Fruit fly (Drosophila melanogaster) whole organism, larva: Measurements from ENCODE around the gene spirit.

ENCODE experiments used
- noc ChIP-seq: fragments of 200-800 bp; sonication (Bioruptor generic); optimal IDR thresholded peaks from 3 replicates; lab custom pipeline; 2019; ENCODE audit warnings: missing biosample characterization, mild to moderate bottlenecking, missing genetic modification characterization, moderate library complexity

The spirit gene

DNA sequence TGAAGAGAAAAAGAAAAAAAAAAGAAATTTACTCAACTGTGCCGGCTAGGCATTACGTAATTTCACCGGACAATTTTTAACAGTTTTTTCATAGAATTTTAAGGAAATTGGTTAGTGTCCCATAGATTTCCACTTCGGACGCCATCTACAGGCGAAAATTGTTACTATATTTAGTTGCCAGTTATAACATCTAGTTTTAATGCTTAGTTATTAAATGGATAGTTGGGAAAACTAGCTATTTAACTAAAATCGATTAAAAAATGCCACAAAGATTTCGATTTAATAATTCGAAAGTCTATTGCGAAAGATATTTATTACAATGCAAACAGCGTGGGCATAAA is 39.1 kb downstream of the spirit start:
- TF ChIP-seq noc (tag; lab: Kevin White, UChicago) = no peak

DNA sequence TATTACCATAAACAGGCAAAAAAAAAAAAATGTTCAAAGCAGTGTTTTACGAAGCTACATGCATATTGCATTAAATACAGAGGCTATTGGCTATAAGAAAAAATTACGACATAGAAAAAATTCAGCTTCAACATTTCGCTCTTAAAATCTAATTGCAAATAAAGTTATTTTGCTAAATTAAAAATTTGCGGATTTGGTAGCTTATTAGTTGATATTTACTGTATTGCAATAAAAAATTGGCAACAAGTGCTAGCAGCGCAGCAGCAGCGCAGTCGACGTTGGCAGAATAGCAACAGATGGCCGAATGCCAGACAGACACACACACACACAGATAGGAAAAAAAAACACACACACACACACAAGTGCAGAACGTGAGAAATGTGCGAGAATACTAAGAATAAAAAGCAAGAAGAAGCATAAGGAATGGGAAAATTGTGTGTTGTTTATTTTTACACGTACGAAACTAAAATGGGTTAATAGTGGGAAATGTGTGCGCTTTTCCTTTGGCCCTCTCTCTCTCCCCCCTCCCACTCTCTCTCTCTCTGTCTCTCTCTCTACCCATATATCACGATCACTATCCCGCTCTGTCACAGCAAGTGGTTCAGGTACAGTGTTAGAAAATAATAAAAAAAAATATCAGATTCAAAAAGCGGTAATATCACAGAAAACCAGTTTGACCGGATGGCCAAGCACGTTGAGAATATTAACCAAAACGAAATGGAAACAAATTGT is 39.6 kb downstream of the spirit start:
- TF ChIP-seq noc (tag; lab: Kevin White, UChicago) = peak; percentile 68

DNA sequence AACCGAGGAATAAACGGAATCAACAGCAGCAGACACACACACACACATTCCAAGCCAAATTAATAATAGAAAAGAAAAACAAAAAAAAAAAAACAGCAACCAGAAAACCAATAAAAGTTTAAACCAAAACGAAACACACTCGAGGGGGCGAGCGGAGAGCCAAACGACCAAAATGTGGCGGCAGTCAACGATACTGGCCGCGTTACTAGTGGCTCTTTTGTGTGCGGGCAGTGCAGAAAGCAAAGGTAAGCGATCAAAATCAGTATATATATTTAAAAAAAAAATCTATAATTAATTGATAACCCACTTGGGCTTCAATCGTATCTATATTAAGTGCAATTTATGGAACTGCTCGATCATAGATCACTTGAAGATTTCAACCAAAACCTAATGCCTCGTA is 41.6 kb downstream of the spirit start:
- no peak for TF ChIP-seq noc (tag; lab: Kevin White, UChicago)

DNA sequence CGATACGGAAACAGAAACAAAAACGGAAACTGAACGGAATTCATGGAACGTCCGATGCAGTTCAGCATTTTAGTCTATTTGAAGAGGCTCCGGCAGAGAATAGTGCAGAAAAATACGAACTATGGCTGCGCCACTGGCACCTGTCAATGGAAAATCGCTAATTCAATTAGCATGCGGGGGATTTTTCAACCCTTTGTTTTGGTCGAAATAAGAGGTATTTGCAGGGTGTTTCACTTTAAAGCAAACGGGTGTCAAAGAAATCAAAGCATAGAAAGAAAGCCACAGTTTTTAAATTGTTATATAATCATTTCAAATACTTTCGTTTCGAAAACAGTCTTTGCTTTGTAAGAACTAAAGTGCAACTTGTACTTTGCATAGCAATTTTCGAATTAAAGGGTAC is 43.8 kb downstream of the spirit start, which contains the start of gene PIP82:
Gene PIP82, minus strand, starts transcription at position 101 of the 400 bp plus-strand sequence.
- no peak for TF ChIP-seq noc (tag; lab: Kevin White, UChicago)

DNA sequence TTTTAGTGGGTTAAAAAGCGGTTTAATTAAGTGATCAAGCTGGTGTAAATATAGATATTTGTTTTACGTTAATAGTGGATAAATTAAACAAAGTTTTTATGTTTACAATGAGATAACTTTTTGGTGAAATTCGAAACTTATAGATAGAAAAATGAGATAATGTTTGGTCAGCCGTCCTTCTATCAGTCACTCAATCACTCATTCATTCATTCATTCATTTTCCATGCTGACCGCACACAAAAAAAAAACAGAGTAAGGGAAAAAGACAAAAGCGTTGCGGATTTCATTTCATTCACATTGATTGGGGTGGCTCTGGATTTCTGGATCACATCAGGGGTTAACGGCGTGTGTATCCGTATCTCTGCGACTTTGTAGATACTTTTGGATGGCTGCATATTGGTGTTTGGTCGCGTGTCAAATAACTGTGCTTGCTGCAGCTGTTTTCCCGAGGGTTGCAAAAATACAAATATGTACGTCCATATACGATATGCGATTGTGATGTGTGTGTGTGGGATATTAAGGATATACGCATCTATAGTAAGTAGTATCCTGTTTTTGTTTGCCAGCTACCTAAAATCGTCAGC is 49.7 kb downstream of the spirit start:
- no peak for TF ChIP-seq noc (tag; lab: Kevin White, UChicago)

DNA sequence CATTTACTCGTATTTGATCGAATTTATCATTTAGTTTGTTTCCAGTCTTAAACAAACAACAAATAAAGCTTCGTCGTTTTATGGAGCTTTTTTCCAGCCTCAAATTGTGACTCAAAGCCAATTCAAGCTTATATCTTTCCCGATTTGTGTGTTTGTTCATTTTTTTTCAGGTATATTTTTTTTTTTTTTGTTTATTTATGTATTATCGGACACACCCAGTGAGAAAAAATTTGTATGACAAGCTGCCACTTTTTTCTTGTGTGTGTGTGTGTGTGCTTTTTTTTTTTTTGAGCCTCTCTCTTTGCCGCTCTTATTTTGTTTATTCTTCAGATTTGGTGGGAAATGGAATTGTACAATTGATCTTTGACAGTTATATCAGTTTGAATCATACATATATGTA is 50.9 kb downstream of the spirit start:
- TF ChIP-seq noc (tag; lab: Kevin White, UChicago) = no peak

DNA sequence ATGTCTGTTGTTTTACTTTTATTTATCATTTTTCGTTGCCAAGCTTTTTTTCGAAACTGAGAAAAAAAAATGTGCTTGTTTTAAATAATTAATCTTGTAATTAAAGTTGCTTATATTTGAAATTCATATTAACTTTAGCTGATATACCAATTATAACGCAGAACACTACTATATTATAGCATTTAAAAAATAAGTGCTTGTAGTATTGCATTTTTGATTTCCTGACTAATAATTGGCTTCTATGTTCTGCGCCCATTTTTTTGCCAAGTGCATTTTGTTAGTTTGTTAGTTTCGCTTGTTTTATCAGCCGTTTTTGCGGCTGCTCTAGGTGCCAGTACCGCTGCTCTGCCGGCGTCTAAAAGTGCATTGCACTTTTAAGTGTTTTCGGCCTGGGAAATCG is 51.9 kb downstream of the spirit start:
- no peak for TF ChIP-seq noc (tag; lab: Kevin White, UChicago)
